Worm (Caenorhabditis elegans) whole organism, early embryonic: ENCODE data around the gene K09C8.7.

ENCODE experiments used
- B0310.2 ChIP-seq: sonication (generic microtip); optimal IDR thresholded peaks from 2 replicates; lab custom pipeline; 2016; ENCODE audit warnings: mild to moderate bottlenecking, missing genetic modification characterization, missing compliant biosample characterization
- F13C5.2 ChIP-seq: sonication (generic microtip); optimal IDR thresholded peaks from 2 replicates; lab custom pipeline; 2017; ENCODE audit warnings: mild to moderate bottlenecking, missing genetic modification characterization, inconsistent platforms, missing compliant biosample characterization
- aly-1 ChIP-seq: sonication (generic microtip); optimal IDR thresholded peaks from 2 replicates; lab custom pipeline; 2016; ENCODE audit warnings: missing genetic modification characterization, missing compliant biosample characterization
- ama-1 ChIP-seq: fragments of 150-350 bp; optimal IDR thresholded peaks from 2 replicates; lab custom pipeline; 2014
- ceh-13 ChIP-seq: fragments of 200-800 bp; sonication (Bioruptor generic); optimal IDR thresholded peaks from 2 replicates; lab custom pipeline; 2018; ENCODE audit warnings: mild to moderate bottlenecking, missing genetic modification characterization, missing compliant biosample characterization
- ceh-36 ChIP-seq: sonication (generic microtip); optimal IDR thresholded peaks from 2 replicates; lab custom pipeline; 2016; ENCODE audit warnings: missing genetic modification characterization, inconsistent platforms, missing compliant biosample characterization
- ets-7 ChIP-seq: sonication (generic microtip); optimal IDR thresholded peaks from 2 replicates; lab custom pipeline; 2016; ENCODE audit warnings: missing genotype, missing genetic modification characterization, missing compliant biosample characterization
- flt-1 ChIP-seq: fragments of 200-800 bp; sonication (Bioruptor generic); IDR thresholded peaks from 2 replicates; pipeline ENCODE4 v1.3.6; 2022; ENCODE audit warnings: missing genetic modification characterization, missing compliant biosample characterization
- hmbx-1 ChIP-seq: sonication (generic microtip); optimal IDR thresholded peaks from 2 replicates; lab custom pipeline; 2016; ENCODE audit warnings: mild to moderate bottlenecking, missing genetic modification characterization, missing compliant biosample characterization
- hmg-4 ChIP-seq: fragments of 200-800 bp; sonication (Bioruptor generic); optimal IDR thresholded peaks from 2 replicates; lab custom pipeline; 2018; ENCODE audit warnings: mild to moderate bottlenecking, missing genetic modification characterization, missing compliant biosample characterization
- hnd-1 ChIP-seq: sonication (generic microtip); optimal IDR thresholded peaks from 2 replicates; lab custom pipeline; 2016; ENCODE audit warnings: missing genetic modification characterization, missing compliant biosample characterization
- pes-1 ChIP-seq: fragments of 200-800 bp; sonication (Bioruptor generic); IDR thresholded peaks from 2 replicates; pipeline ENCODE4 v1.3.6; 2022; ENCODE audit warnings: missing genetic modification reagents, missing genetic modification characterization, missing compliant biosample characterization
- scrt-1 ChIP-seq: fragments of 200-800 bp; sonication (Bioruptor generic); IDR thresholded peaks from 2 replicates; pipeline ENCODE4 v1.3.6; 2022; ENCODE audit warnings: missing genetic modification characterization, missing compliant biosample characterization
- sea-1 ChIP-seq: fragments of 200-800 bp; sonication (Bioruptor generic); conservative IDR thresholded peaks from 2 replicates; pipeline ENCODE4 v1.3.6; 2022; ENCODE audit warnings: missing genetic modification characterization, missing compliant biosample characterization
- tbx-11 ChIP-seq: fragments of 200-800 bp; sonication (Bioruptor generic); IDR thresholded peaks from 2 replicates; pipeline ENCODE4 v1.3.6; 2022; ENCODE audit warnings: missing genetic modification characterization, missing compliant biosample characterization
- tbx-37 ChIP-seq: fragments of 200-800 bp; sonication (Bioruptor generic); conservative IDR thresholded peaks from 2 replicates; pipeline ENCODE4 v1.3.6; 2022; ENCODE audit warnings: missing genetic modification reagents, missing genetic modification characterization, missing compliant biosample characterization
- tra-4 ChIP-seq: sonication (generic microtip); optimal IDR thresholded peaks from 2 replicates; lab custom pipeline; 2017; ENCODE audit warnings: missing genetic modification characterization, missing compliant biosample characterization

K09C8.7 gene

DNA sequence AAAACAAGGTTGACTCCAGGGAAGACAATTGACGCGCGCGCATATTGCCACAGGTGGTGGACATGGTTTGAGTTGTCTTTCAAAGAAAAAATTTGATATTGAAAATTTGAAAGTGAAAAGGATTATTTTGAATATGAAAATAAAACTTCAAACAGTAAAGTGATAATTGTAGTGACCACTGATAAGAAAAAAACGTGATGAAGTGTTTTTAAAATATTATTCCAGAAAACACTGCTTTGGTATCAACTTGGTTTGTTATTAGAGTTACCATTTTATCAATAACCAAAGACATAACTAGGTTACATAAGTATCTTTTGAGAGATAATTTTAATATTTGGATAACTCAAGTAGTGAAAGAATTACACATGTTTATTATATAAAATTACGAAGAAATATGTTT is 35.0 kb downstream of the K09C8.7 start:
- TF ChIP-seq aly-1 (tag; lab: Kevin White, UChicago) (no peak), B0310.2 (tag; lab: Kevin White, UChicago) (no peak), F13C5.2 (tag; lab: Kevin White, UChicago) (no peak), tbx-37 (no peak), flt-1 (GFP tag; lab: Robert Waterston, UW) (no peak), ama-1 (lab: Kevin White, UChicago) (no peak), pes-1 (GFP tag; lab: Robert Waterston, UW) (no peak), sea-1 (GFP tag; lab: Robert Waterston, UW) (no peak), hmbx-1 (tag; lab: Kevin White, UChicago) (no peak), ets-7 (tag; lab: Kevin White, UChicago) (no peak), ceh-13 (no peak)

DNA sequence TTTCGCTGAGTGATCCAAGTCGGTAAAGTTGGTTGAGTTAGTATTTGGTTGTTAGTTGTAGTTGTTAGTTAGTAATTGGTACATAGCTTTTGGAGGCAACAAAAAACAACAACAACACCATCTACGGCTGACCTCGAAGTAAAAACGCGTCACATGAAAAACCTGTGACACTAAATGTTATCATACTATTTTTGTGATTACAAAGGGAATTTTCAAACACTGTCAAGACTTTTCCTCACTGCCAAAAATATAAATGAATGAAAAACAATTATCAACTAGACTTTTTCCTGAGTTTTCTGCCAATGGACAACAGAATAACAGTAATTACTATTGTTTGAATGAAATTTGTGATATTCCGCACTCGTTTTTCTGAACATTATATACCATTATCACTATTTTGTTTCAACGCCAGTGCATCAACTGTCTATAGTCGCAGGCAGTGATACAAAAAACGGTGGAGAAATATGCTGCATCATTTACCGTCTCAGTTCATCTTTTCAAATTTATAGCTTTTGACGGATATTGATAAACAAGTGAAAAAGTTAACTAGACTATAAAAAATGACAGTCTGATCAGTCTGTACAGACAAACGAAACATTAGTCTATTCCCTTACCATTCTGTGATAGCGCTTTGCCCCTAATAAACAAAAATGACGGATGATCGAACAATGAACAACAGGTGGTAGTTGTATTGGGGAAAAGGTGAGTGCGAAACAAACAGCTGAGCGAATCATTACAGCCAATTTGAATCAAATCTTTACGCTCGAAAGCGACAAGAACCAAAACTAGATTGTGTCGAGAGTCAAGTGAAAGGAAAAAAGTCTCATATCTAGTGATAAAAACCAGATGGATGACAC is 36.5 kb downstream of the K09C8.7 start:
- TF ChIP-seq F13C5.2 (tag; lab: Kevin White, UChicago): no peak
- no peak for TF ChIP-seq sea-1 (GFP tag; lab: Robert Waterston, UW)

ce11 chrX:10913981-10914380 is 37.2 kb downstream of the K09C8.7 start, which contains the start of gene F47B10.9:
TSS of gene F47B10.9 (minus strand) at chrX:10914081.
- TF ChIP-seq ets-7 (tag; lab: Kevin White, UChicago) (no peak), aly-1 (tag; lab: Kevin White, UChicago) (no peak), pes-1 (GFP tag; lab: Robert Waterston, UW) (no peak), sea-1 (GFP tag; lab: Robert Waterston, UW) (no peak), hnd-1 (tag; lab: Kevin White, UChicago) (no peak), scrt-1 (GFP tag; lab: Robert Waterston, UW) (no peak), B0310.2 (tag; lab: Kevin White, UChicago) (no peak), flt-1 (GFP tag; lab: Robert Waterston, UW) (no peak), hmbx-1 (tag; lab: Kevin White, UChicago) (no peak), F13C5.2 (tag; lab: Kevin White, UChicago) (no peak), ceh-13 (no peak), tbx-37 (no peak), ceh-36 (no peak), tra-4 (no peak), tbx-11 (GFP tag; lab: Robert Waterston, UW) (no peak), ama-1 (lab: Kevin White, UChicago) (no peak)

ce11 chrX:10910716-10911115 is 40.5 kb downstream of the K09C8.7 start, which contains the start of gene F47B10.8:
TSS of gene F47B10.8 (minus strand) at chrX:10910816.
- TF ChIP-seq sea-1 (GFP tag; lab: Robert Waterston, UW) (no peak), hmbx-1 (tag; lab: Kevin White, UChicago) (no peak), ceh-36 (no peak)

DNA sequence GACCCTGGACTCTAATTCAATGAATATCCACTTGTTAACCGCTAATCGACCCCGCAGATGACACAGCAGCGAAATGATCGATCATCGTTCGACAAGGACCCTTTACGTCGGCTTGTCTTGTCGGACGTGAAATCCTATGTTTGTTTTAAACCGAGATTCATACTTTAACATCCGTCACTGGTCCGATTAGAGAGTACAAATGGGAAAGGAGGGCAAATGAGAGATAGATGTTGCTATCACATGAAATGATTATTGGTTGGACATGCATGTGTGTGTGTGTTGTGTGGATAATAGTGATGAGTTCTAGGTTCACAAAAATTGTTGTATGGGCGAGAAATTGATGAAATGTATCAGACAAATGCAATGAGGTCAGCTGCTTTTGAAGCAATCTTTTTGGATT is 41.5 kb downstream of the K09C8.7 start:
- no peak for TF ChIP-seq ets-7 (tag; lab: Kevin White, UChicago)
- TF ChIP-seq hnd-1 (tag; lab: Kevin White, UChicago): no peak
- no peak for TF ChIP-seq tbx-37
- TF ChIP-seq B0310.2 (tag; lab: Kevin White, UChicago): no peak
- no peak for TF ChIP-seq scrt-1 (GFP tag; lab: Robert Waterston, UW)
- no peak for TF ChIP-seq ama-1 (lab: Kevin White, UChicago)
- TF ChIP-seq ceh-36: no peak
- no peak for TF ChIP-seq ceh-13
- no peak for TF ChIP-seq hmbx-1 (tag; lab: Kevin White, UChicago)
- no peak for TF ChIP-seq tra-4
- no peak for TF ChIP-seq tbx-11 (GFP tag; lab: Robert Waterston, UW)
- no peak for TF ChIP-seq flt-1 (GFP tag; lab: Robert Waterston, UW)

DNA sequence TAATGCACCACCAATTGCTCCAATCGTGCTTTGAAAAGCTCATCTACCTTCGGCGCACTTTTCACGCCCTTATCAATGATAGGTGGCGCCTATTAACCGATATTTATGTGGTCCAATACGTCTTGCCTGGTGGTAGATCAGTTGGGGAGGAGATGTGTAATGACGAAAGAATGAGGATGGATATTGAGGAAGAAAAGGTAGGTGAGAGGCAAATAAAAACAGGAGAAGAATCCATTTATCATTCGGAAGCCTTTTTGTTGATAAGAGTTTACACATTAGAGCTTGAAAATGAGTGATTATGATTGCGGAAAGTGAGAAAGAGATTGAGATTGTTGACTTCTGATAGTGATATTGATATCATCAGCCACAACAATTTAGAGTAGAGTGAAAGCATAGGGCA is 43.8 kb downstream of the K09C8.7 start:
- no peak for TF ChIP-seq flt-1 (GFP tag; lab: Robert Waterston, UW)
- TF ChIP-seq aly-1 (tag; lab: Kevin White, UChicago): no peak
- no peak for TF ChIP-seq hnd-1 (tag; lab: Kevin White, UChicago)
- no peak for TF ChIP-seq ets-7 (tag; lab: Kevin White, UChicago)
- TF ChIP-seq F13C5.2 (tag; lab: Kevin White, UChicago): no peak
- TF ChIP-seq hmg-4 (GFP tag; lab: Kevin White, UChicago): no peak
- no peak for TF ChIP-seq ceh-13
- no peak for TF ChIP-seq ama-1 (lab: Kevin White, UChicago)
- TF ChIP-seq scrt-1 (GFP tag; lab: Robert Waterston, UW): no peak
- no peak for TF ChIP-seq hmbx-1 (tag; lab: Kevin White, UChicago)
- no peak for TF ChIP-seq ceh-36

DNA sequence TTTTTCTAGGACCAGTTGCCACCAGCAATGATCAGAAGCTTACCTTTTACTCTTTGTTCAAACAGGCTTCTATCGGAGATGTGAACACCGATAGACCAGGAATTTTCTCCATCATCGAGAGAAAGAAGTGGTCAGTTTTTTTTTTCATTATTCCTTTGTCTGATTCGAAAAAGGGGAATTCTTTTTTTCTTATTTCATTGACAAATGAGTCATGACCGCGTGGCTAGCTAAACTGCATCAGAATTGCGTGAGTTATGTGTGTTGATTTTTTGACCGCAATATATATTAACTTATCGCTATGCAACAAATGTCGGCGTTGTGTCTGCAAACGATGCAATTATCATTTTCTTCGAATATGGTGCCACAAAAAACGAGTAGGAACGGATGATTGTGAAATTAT is 47.8 kb downstream of the K09C8.7 start:
- TF ChIP-seq pes-1 (GFP tag; lab: Robert Waterston, UW) (no peak), tbx-37 (no peak), hmg-4 (GFP tag; lab: Kevin White, UChicago) (no peak), F13C5.2 (tag; lab: Kevin White, UChicago) (no peak), scrt-1 (GFP tag; lab: Robert Waterston, UW) (no peak), ceh-13 (no peak), hmbx-1 (tag; lab: Kevin White, UChicago) (no peak), flt-1 (GFP tag; lab: Robert Waterston, UW) (no peak), tbx-11 (GFP tag; lab: Robert Waterston, UW) (no peak), hnd-1 (tag; lab: Kevin White, UChicago) (no peak), aly-1 (tag; lab: Kevin White, UChicago) (no peak), ceh-36 (no peak), tra-4 (no peak), B0310.2 (tag; lab: Kevin White, UChicago) (no peak), ets-7 (tag; lab: Kevin White, UChicago) (no peak), sea-1 (GFP tag; lab: Robert Waterston, UW) (no peak), ama-1 (lab: Kevin White, UChicago) (no peak)
